Fruit fly (Drosophila melanogaster) whole organism, prepupa: Measurements from ENCODE around the gene Cdc6.

ENCODE experiments used
- Blimp-1 ChIP-seq: fragments of 200-800 bp; sonication (Bioruptor generic); optimal IDR thresholded peaks from 3 replicates; lab custom pipeline; 2017; ENCODE audit warnings: missing biosample characterization, missing genetic modification characterization, mild to moderate bottlenecking, moderate library complexity, missing genetic modification reagents
- CG10631 ChIP-seq: fragments of 200-800 bp; sonication (Bioruptor generic); optimal IDR thresholded peaks from 2 replicates; lab custom pipeline; 2016; ENCODE audit warnings: missing biosample characterization, missing genetic modification characterization
- CG10669 ChIP-seq: fragments of 200-800 bp; sonication (Bioruptor generic); optimal IDR thresholded peaks from 3 replicates; lab custom pipeline; 2018; ENCODE audit warnings: missing biosample characterization, mild to moderate bottlenecking, missing genetic modification characterization, moderate library complexity
- CG15336 ChIP-seq: fragments of 200-800 bp; sonication (Bioruptor generic); IDR thresholded peaks from 2 replicates; pipeline ENCODE4 v1.3.6; 2022; ENCODE audit warnings: missing biosample characterization, missing genetic modification characterization
- CG32006 ChIP-seq: fragments of 200-800 bp; sonication (Bioruptor generic); optimal IDR thresholded peaks from 3 replicates; lab custom pipeline; 2017; ENCODE audit warnings: missing biosample characterization, mild to moderate bottlenecking, missing genetic modification characterization
- CG3919 ChIP-seq: fragments of 200-800 bp; sonication (Bioruptor generic); optimal IDR thresholded peaks from 3 replicates; lab custom pipeline; 2016; ENCODE audit warnings: missing biosample characterization, missing genetic modification characterization
- CG4318 ChIP-seq: fragments of 200-800 bp; sonication (Bioruptor generic); optimal IDR thresholded peaks from 3 replicates; lab custom pipeline; 2017; ENCODE audit warnings: missing biosample characterization, mild to moderate bottlenecking, missing genetic modification characterization
- CG6163 ChIP-seq: fragments of 200-800 bp; sonication (Bioruptor generic); IDR thresholded peaks from 3 replicates; pipeline ENCODE4 v1.3.6; 2022; ENCODE audit warnings: missing biosample characterization, missing genetic modification characterization
- CG6808 ChIP-seq: fragments of 200-800 bp; sonication (Bioruptor generic); optimal IDR thresholded peaks from 3 replicates; lab custom pipeline; 2017; ENCODE audit warnings: missing biosample characterization, missing genetic modification characterization, mild to moderate bottlenecking, moderate library complexity, missing genetic modification reagents
- CG6854 ChIP-seq: fragments of 200-800 bp; sonication (Bioruptor generic); optimal IDR thresholded peaks from 2 replicates; lab custom pipeline; 2017; ENCODE audit warnings: missing biosample characterization, mild to moderate bottlenecking, missing genetic modification characterization
- CG7368 ChIP-seq: fragments of 200-800 bp; sonication (Bioruptor generic); optimal IDR thresholded peaks from 3 replicates; lab custom pipeline; 2016; ENCODE audit warnings: missing biosample characterization, missing genetic modification characterization
- CG8119 ChIP-seq: fragments of 200-800 bp; sonication (Bioruptor generic); IDR thresholded peaks from 3 replicates; pipeline ENCODE4 v1.3.6; 2022; ENCODE audit warnings: missing biosample characterization, missing genetic modification characterization
- CG8632 ChIP-seq: fragments of 200-800 bp; sonication (Bioruptor generic); optimal IDR thresholded peaks from 3 replicates; lab custom pipeline; 2016; ENCODE audit warnings: missing biosample characterization, missing genetic modification characterization
- Eip75B ChIP-seq: fragments of 200-800 bp; sonication (Bioruptor generic); optimal IDR thresholded peaks from 3 replicates; lab custom pipeline; 2016; ENCODE audit warnings: missing biosample characterization, missing genetic modification characterization
- Eip78C ChIP-seq: fragments of 200-800 bp; sonication (Bioruptor generic); peaks from one replicate; lab custom pipeline; 2016; ENCODE audit warnings: missing biosample characterization, missing genetic modification characterization
- Ets21C ChIP-seq: fragments of 200-800 bp; sonication (Bioruptor generic); optimal IDR thresholded peaks from 3 replicates; lab custom pipeline; 2016; ENCODE audit warnings: missing biosample characterization, missing genetic modification characterization
- Ets96B ChIP-seq: fragments of 200-800 bp; optimal IDR thresholded peaks from 2 replicates; lab custom pipeline; 2019; ENCODE audit warnings: missing biosample characterization, mild to moderate bottlenecking, missing genetic modification characterization, moderate library complexity
- Gug ChIP-seq: fragments of 200-800 bp; sonication (Bioruptor generic); IDR thresholded peaks from 2 replicates; pipeline ENCODE4 v1.3.6; 2022; ENCODE audit warnings: missing biosample characterization, missing genetic modification characterization
- Hr39 ChIP-seq: fragments of 200-800 bp; sonication (Bioruptor generic); optimal IDR thresholded peaks from 2 replicates; lab custom pipeline; 2016; ENCODE audit warnings: missing biosample characterization, missing genetic modification characterization
- Hr4 ChIP-seq: fragments of 200-800 bp; sonication (Bioruptor generic); optimal IDR thresholded peaks from 3 replicates; lab custom pipeline; 2016; ENCODE audit warnings: missing biosample characterization, missing genetic modification characterization
- OdsH ChIP-seq: fragments of 200-800 bp; sonication (Bioruptor generic); optimal IDR thresholded peaks from 3 replicates; lab custom pipeline; 2016; ENCODE audit warnings: missing biosample characterization, missing genetic modification characterization
- Smox ChIP-seq: fragments of 200-800 bp; sonication (Bioruptor generic); optimal IDR thresholded peaks from 3 replicates; lab custom pipeline; 2016; ENCODE audit warnings: missing biosample characterization, missing genetic modification characterization
- Sox102F ChIP-seq: fragments of 200-800 bp; sonication (Bioruptor generic); optimal IDR thresholded peaks from 2 replicates; lab custom pipeline; 2016; ENCODE audit warnings: missing biosample characterization, mild to moderate bottlenecking, missing genetic modification characterization
- Sox14 ChIP-seq: fragments of 200-800 bp; sonication (Bioruptor generic); optimal IDR thresholded peaks from 3 replicates; lab custom pipeline; 2016; ENCODE audit warnings: missing biosample characterization, missing genetic modification characterization
- achi ChIP-seq: fragments of 200-800 bp; sonication (Bioruptor generic); optimal IDR thresholded peaks from 3 replicates; lab custom pipeline; 2016; ENCODE audit warnings: missing biosample characterization, missing genetic modification characterization
- cyc ChIP-seq: fragments of 200-800 bp; sonication (Bioruptor generic); optimal IDR thresholded peaks from 3 replicates; lab custom pipeline; 2016; ENCODE audit warnings: missing biosample characterization, missing genetic modification characterization
- eg ChIP-seq: fragments of 200-800 bp; sonication (Bioruptor generic); IDR thresholded peaks from 3 replicates; pipeline ENCODE4 v1.3.6; 2022; ENCODE audit warnings: missing biosample characterization, missing genetic modification characterization
- fd85E ChIP-seq: fragments of 200-800 bp; sonication (Bioruptor generic); optimal IDR thresholded peaks from 3 replicates; lab custom pipeline; 2016; ENCODE audit warnings: missing biosample characterization, missing genetic modification characterization
- fkh ChIP-seq: fragments of 200-800 bp; sonication (Bioruptor generic); optimal IDR thresholded peaks from 3 replicates; lab custom pipeline; 2017; ENCODE audit warnings: missing biosample characterization, mild to moderate bottlenecking, missing genetic modification characterization, moderate library complexity
- pdm3 ChIP-seq: fragments of 200-800 bp; sonication (Bioruptor generic); optimal IDR thresholded peaks from 3 replicates; lab custom pipeline; 2016; ENCODE audit warnings: missing biosample characterization, missing genetic modification characterization
- salr ChIP-seq, 2 experiments: fragments of 200-800 bp; sonication (Bioruptor generic); optimal IDR thresholded peaks; 3 replicates each; lab custom pipeline; 2016 to 2018; ENCODE audit warnings: missing biosample characterization in 2 of 2, missing genetic modification characterization in 2 of 2, mild to moderate bottlenecking in 1 of 2
- ss ChIP-seq, 2 experiments: fragments of 200-800 bp; sonication (Bioruptor generic); optimal IDR thresholded peaks; 2 replicates in 1 of 2; 3 replicates in 1 of 2; lab custom pipeline; 2017 to 2018; ENCODE audit warnings: mild to moderate bottlenecking in 2 of 2, missing biosample characterization in 2 of 2, missing genetic modification characterization in 2 of 2, moderate library complexity in 1 of 2
- svp ChIP-seq: fragments of 200-800 bp; sonication (Bioruptor generic); peaks from one replicate; lab custom pipeline; 2016; ENCODE audit warnings: missing biosample characterization, missing genetic modification characterization
- vri ChIP-seq: fragments of 200-800 bp; sonication (Bioruptor generic); optimal IDR thresholded peaks from 3 replicates; lab custom pipeline; 2016; ENCODE audit warnings: missing biosample characterization, mild to moderate bottlenecking, missing genetic modification characterization

The Cdc6 gene

dm6 chr3L:8681896-8682550 is 48.2 kb upstream of the Cdc6 start:
- TF ChIP-seq fkh (GFP tag; lab: Kevin White, UChicago) = peak; percentile 47
- TF ChIP-seq Sox102F = no peak

DNA sequence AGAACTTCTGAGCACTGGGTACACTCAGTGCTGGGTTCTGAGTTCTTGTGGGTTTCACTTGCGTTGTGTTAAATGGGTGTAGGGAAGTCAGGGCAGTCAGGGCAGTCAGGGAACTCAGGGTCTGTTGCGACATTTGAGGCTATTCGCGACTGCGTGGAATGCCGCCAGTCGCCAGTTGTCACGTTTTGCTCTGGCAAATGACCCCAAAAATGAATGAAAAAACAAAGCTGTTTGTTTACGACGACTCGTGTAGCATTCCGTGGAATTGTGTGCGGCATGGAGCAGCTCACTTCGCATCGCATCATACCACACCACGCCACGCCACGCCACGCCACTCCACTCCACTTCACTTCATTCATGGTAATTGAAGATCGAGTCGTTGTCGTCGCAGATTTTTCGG is 47.4 kb upstream of the Cdc6 start:
- TF ChIP-seq svp (GFP tag; lab: Kevin White, UChicago) = peak; percentile 83
- TF ChIP-seq Ets96B (tag; lab: Kevin White, UChicago) = no peak
- no peak for TF ChIP-seq CG3919 (GFP tag; lab: Kevin White, UChicago)
- no peak for TF ChIP-seq CG32006 (GFP tag; lab: Kevin White, UChicago)
- TF ChIP-seq pdm3 = no peak
- no peak for TF ChIP-seq CG4318 (GFP tag; lab: Kevin White, UChicago)
- TF ChIP-seq Eip75B = no peak
- TF ChIP-seq Eip78C (GFP tag; lab: Kevin White, UChicago) = peak; percentile 33
- no peak for TF ChIP-seq Hr4 (GFP tag; lab: Kevin White, UChicago)
- no peak for TF ChIP-seq CG6163
- TF ChIP-seq fd85E (GFP tag; lab: Kevin White, UChicago) = no peak
- TF ChIP-seq eg (GFP tag; lab: Robert Waterston, UW) = 0 out of 3 replicates have a peak, but pooled peaks have one; percentile 27
- no peak for TF ChIP-seq fkh (GFP tag; lab: Kevin White, UChicago)

- TF ChIP-seq achi (GFP tag; lab: Kevin White, UChicago) = no peak
- TF ChIP-seq CG10669 (GFP tag; lab: Kevin White, UChicago) = no peak
- no peak for TF ChIP-seq vri (GFP tag; lab: Kevin White, UChicago)
- no peak for TF ChIP-seq Blimp-1 (GFP tag; lab: Kevin White, UChicago)
- TF ChIP-seq Hr39 (GFP tag; lab: Kevin White, UChicago) = no peak
- TF ChIP-seq CG8632 (GFP tag; lab: Kevin White, UChicago) = no peak
- no peak for TF ChIP-seq CG10631 (GFP tag; lab: Kevin White, UChicago)
- TF ChIP-seq CG7368 (GFP tag; lab: Kevin White, UChicago) = no peak
Observed at dm6 chr3L:8680353-8680752, 46.5 kb upstream of the Cdc6 start.

- TF ChIP-seq CG8119 (GFP tag; lab: Robert Waterston, UW) = no peak
- no peak for TF ChIP-seq Smox (GFP tag; lab: Kevin White, UChicago)
- TF ChIP-seq Gug (GFP tag; lab: Robert Waterston, UW) = no peak
- TF ChIP-seq CG8632 (GFP tag; lab: Kevin White, UChicago) = no peak
- no peak for TF ChIP-seq Blimp-1 (GFP tag; lab: Kevin White, UChicago)
- TF ChIP-seq CG6808 (GFP tag; lab: Kevin White, UChicago) = no peak
- TF ChIP-seq CG6854 (GFP tag; lab: Kevin White, UChicago) = no peak
- no peak for TF ChIP-seq CG4318 (GFP tag; lab: Kevin White, UChicago)
- TF ChIP-seq CG15336 (GFP tag; lab: Robert Waterston, UW) = no peak
- TF ChIP-seq Ets21C (GFP tag; lab: Kevin White, UChicago) = no peak
- TF ChIP-seq fkh (GFP tag; lab: Kevin White, UChicago) = no peak
- no peak for TF ChIP-seq salr (GFP tag; optimal IDR thresholded peaks at IDR 0.05; lab: Kevin White, UChicago)
- TF ChIP-seq Ets96B (tag; lab: Kevin White, UChicago) = no peak
- no peak for TF ChIP-seq ss (GFP tag; optimal IDR thresholded peaks at IDR 0.05; lab: Kevin White, UChicago)
- TF ChIP-seq OdsH (GFP tag; lab: Kevin White, UChicago) = no peak
- no peak for TF ChIP-seq Sox14 (GFP tag; lab: Kevin White, UChicago)
- TF ChIP-seq CG10669 (GFP tag; lab: Kevin White, UChicago) = no peak
- no peak for TF ChIP-seq cyc
- no peak for TF ChIP-seq svp (GFP tag; lab: Kevin White, UChicago)
Observed at dm6 chr3L:8677774-8678173, 43.9 kb upstream of the Cdc6 start.
